Fruit fly (Drosophila melanogaster) whole organism, wandering third instar larva: Measurements from ENCODE around the gene CG31415.

ENCODE experiments used
- Abd-B ChIP-seq: fragments of >200 bp; optimal IDR thresholded peaks from 2 replicates; lab custom pipeline; 2017; ENCODE audit warnings: missing biosample characterization, missing genetic modification characterization
- CG32264 ChIP-seq: fragments of 200-800 bp; sonication (Bioruptor generic); optimal IDR thresholded peaks from 2 replicates; lab custom pipeline; 2016; ENCODE audit warnings: missing biosample characterization, missing genetic modification characterization
- CG9705 ChIP-seq: fragments of 200-800 bp; sonication (Bioruptor generic); optimal IDR thresholded peaks from 2 replicates; lab custom pipeline; 2018; ENCODE audit warnings: missing biosample characterization, mild to moderate bottlenecking, missing genetic modification characterization
- CrebA ChIP-seq: fragments of 200-800 bp; sonication (Bioruptor generic); optimal IDR thresholded peaks from 2 replicates; lab custom pipeline; 2016; ENCODE audit warnings: missing biosample characterization, mild to moderate bottlenecking, missing genetic modification characterization, borderline replicate concordance
- Dfd ChIP-seq: fragments of >200 bp; optimal IDR thresholded peaks from 2 replicates; lab custom pipeline; 2017; ENCODE audit warnings: missing biosample characterization, missing genetic modification characterization
- Dif ChIP-seq: fragments of 200-275, 200-300 bp; sonication (Bioruptor generic); optimal IDR thresholded peaks from 2 replicates; lab custom pipeline; 2018; ENCODE audit warnings: missing biosample characterization, missing genetic modification characterization; ENCODE audit not compliant: partially characterized antibody
- GATAd ChIP-seq: sonication (Bioruptor generic); optimal IDR thresholded peaks from 2 replicates; lab custom pipeline; 2016; ENCODE audit warnings: missing biosample characterization, missing genetic modification characterization
- HLH106 ChIP-seq: fragments of 200-800 bp; optimal IDR thresholded peaks from 3 replicates; lab custom pipeline; 2019; ENCODE audit warnings: missing biosample characterization, mild to moderate bottlenecking, missing genetic modification characterization, moderate library complexity
- Hnf4 ChIP-seq: fragments of 200-800 bp; sonication (Bioruptor generic); optimal IDR thresholded peaks from 2 replicates; lab custom pipeline; 2016; ENCODE audit warnings: missing biosample characterization, mild to moderate bottlenecking, missing genetic modification characterization
- Hr78 ChIP-seq: fragments of >200 bp; optimal IDR thresholded peaks from 2 replicates; lab custom pipeline; 2017; ENCODE audit warnings: missing biosample characterization, missing genetic modification characterization
- Hr83 ChIP-seq: fragments of 200-300 bp; sonication (Bioruptor generic); optimal IDR thresholded peaks from 2 replicates; lab custom pipeline; 2016; ENCODE audit warnings: missing biosample characterization, mild to moderate bottlenecking, missing genetic modification characterization, moderate library complexity; ENCODE audit not compliant: poor library complexity, severe bottlenecking
- Jra ChIP-seq: sonication (Bioruptor generic); optimal IDR thresholded peaks from 2 replicates; lab custom pipeline; 2016; ENCODE audit warnings: missing biosample characterization, missing genetic modification characterization
- Mio ChIP-seq: sonication (Bioruptor generic); optimal IDR thresholded peaks from 2 replicates; lab custom pipeline; 2016; ENCODE audit warnings: missing biosample characterization, missing genetic modification characterization
- Myc ChIP-seq: fragments of >200 bp; optimal IDR thresholded peaks from 2 replicates; lab custom pipeline; 2017
- N ChIP-seq: fragments of >200 bp; optimal IDR thresholded peaks from 2 replicates; lab custom pipeline; 2018; ENCODE audit warnings: missing biosample characterization, missing external identifiers, missing genetic modification characterization
- OdsH ChIP-seq: fragments of 200-800 bp; sonication (Bioruptor generic); optimal IDR thresholded peaks from 2 replicates; lab custom pipeline; 2016; ENCODE audit warnings: missing biosample characterization, mild to moderate bottlenecking, missing genetic modification characterization
- Rel ChIP-seq, 2 experiments: fragments of 200-800 bp; sonication (Bioruptor generic) in 1 of 2; optimal IDR thresholded peaks; 2 replicates in 1 of 2; 3 replicates in 1 of 2; lab custom pipeline; 2016 to 2019; ENCODE audit warnings: mild to moderate bottlenecking in 2 of 2, missing biosample characterization in 2 of 2, missing genetic modification characterization in 2 of 2, moderate library complexity in 1 of 2
- Sp1 ChIP-seq: fragments of 200-800 bp; sonication (Bioruptor generic); optimal IDR thresholded peaks from 3 replicates; lab custom pipeline; 2019; ENCODE audit warnings: missing biosample characterization, mild to moderate bottlenecking, missing genetic modification characterization, moderate library complexity
- Vsx2 ChIP-seq: fragments of 200-300, 225-300 bp; sonication (Bioruptor generic); optimal IDR thresholded peaks from 2 replicates; lab custom pipeline; 2018; ENCODE audit warnings: missing biosample characterization, missing genetic modification characterization; ENCODE audit not compliant: partially characterized antibody
- br ChIP-seq: fragments of 200-800 bp; sonication (Bioruptor generic); optimal IDR thresholded peaks from 2 replicates; lab custom pipeline; 2016; ENCODE audit warnings: missing biosample characterization, missing genetic modification characterization
- brk ChIP-seq: fragments of 200-800 bp; sonication (Bioruptor generic); optimal IDR thresholded peaks from 2 replicates; lab custom pipeline; 2016; ENCODE audit warnings: missing biosample characterization, mild to moderate bottlenecking, missing genetic modification characterization
- dl ChIP-seq, 2 experiments: fragments of 175-275, 200-275 bp in 1 of 2; fragments of 200-275 bp in 1 of 2; sonication (Bioruptor generic); optimal IDR thresholded peaks; lab custom pipeline; 2018; ENCODE audit warnings: mild to moderate bottlenecking in 2 of 2, missing biosample characterization in 2 of 2, missing genetic modification characterization in 2 of 2, moderate library complexity in 2 of 2; ENCODE audit not compliant: partially characterized antibody in 2 of 2, insufficient read depth in 1 of 2
- dmrt93B ChIP-seq: fragments of 200-800 bp; sonication (Bioruptor generic); optimal IDR thresholded peaks from 2 replicates; lab custom pipeline; 2018; ENCODE audit warnings: missing biosample characterization, mild to moderate bottlenecking, missing genetic modification characterization
- dsf ChIP-seq: sonication (Bioruptor generic); optimal IDR thresholded peaks from 2 replicates; lab custom pipeline; 2016; ENCODE audit warnings: missing biosample characterization, missing genetic modification characterization, borderline replicate concordance
- ey ChIP-seq: fragments of 200-800 bp; sonication (Bioruptor generic); optimal IDR thresholded peaks from 2 replicates; lab custom pipeline; 2016; ENCODE audit warnings: missing biosample characterization, missing genetic modification characterization
- foxo ChIP-seq, 2 experiments: fragments of 200-800 bp; sonication (Bioruptor generic); optimal IDR thresholded peaks; 2 replicates in 1 of 2; 3 replicates in 1 of 2; lab custom pipeline; 2016 to 2017; ENCODE audit warnings: missing biosample characterization in 2 of 2, missing genetic modification characterization in 2 of 2
- fru ChIP-seq: fragments of 200-800 bp; sonication (Bioruptor generic); optimal IDR thresholded peaks from 3 replicates; lab custom pipeline; 2016; ENCODE audit warnings: missing biosample characterization, mild to moderate bottlenecking, missing genetic modification characterization
- h ChIP-seq: fragments of 200-800 bp; sonication (Bioruptor generic); optimal IDR thresholded peaks from 3 replicates; lab custom pipeline; 2016; ENCODE audit warnings: missing biosample characterization, mild to moderate bottlenecking, missing genetic modification characterization
- jim ChIP-seq: fragments of 175-275, 200-325 bp; sonication (Bioruptor generic); optimal IDR thresholded peaks from 2 replicates; lab custom pipeline; 2016; ENCODE audit warnings: missing biosample characterization, mild to moderate bottlenecking, missing genetic modification characterization
- lola ChIP-seq: fragments of >200 bp; optimal IDR thresholded peaks from 2 replicates; lab custom pipeline; 2017; ENCODE audit warnings: missing biosample characterization, missing genetic modification characterization
- pan ChIP-seq: fragments of >200 bp; optimal IDR thresholded peaks from 2 replicates; lab custom pipeline; 2017
- psq ChIP-seq: fragments of 200-800 bp; sonication (Bioruptor generic); optimal IDR thresholded peaks from 3 replicates; lab custom pipeline; 2017; ENCODE audit warnings: missing biosample characterization, mild to moderate bottlenecking, missing genetic modification characterization, moderate library complexity
- rgr ChIP-seq: fragments of 200-800 bp; sonication (Bioruptor generic); optimal IDR thresholded peaks from 3 replicates; lab custom pipeline; 2016; ENCODE audit warnings: missing biosample characterization, mild to moderate bottlenecking, missing genetic modification characterization
- sage ChIP-seq: fragments of 200-800 bp; sonication (Bioruptor generic); optimal IDR thresholded peaks from 2 replicates; lab custom pipeline; 2016; ENCODE audit warnings: missing biosample characterization, mild to moderate bottlenecking, missing genetic modification characterization
- sv ChIP-seq: fragments of 200-800 bp; sonication (Bioruptor generic); optimal IDR thresholded peaks from 3 replicates; lab custom pipeline; 2016; ENCODE audit warnings: missing biosample characterization, missing genetic modification characterization
- tai ChIP-seq: sonication (Bioruptor generic); optimal IDR thresholded peaks from 2 replicates; lab custom pipeline; 2016; ENCODE audit warnings: missing biosample characterization, missing genetic modification characterization
- usp ChIP-seq: fragments of >200 bp; optimal IDR thresholded peaks from 2 replicates; lab custom pipeline; 2017; ENCODE audit warnings: missing biosample characterization, missing genetic modification characterization
- woc ChIP-seq: sonication (Bioruptor generic); optimal IDR thresholded peaks from 2 replicates; lab custom pipeline; 2016; ENCODE audit warnings: missing biosample characterization, mild to moderate bottlenecking, missing genetic modification characterization

Gene CG31415

dm6 chr3R:9770127-9770526, 26.8 kb downstream of the CG31415 start:
- no peak for TF ChIP-seq woc (GFP tag; lab: Kevin White, UChicago)
- TF ChIP-seq Dfd (GFP tag; lab: Kevin White, UChicago): no peak
- TF ChIP-seq Vsx2 (GFP tag; lab: Kevin White, UChicago): no peak
- TF ChIP-seq Myc (lab: Kevin White, UChicago): no peak
- TF ChIP-seq CG9705 (GFP tag; lab: Kevin White, UChicago): no peak
- no peak for TF ChIP-seq CG32264 (GFP tag; lab: Kevin White, UChicago)
- TF ChIP-seq sage (GFP tag; lab: Kevin White, UChicago): no peak
- no peak for TF ChIP-seq foxo (GFP tag; optimal IDR thresholded peaks at IDR 0.05; lab: Kevin White, UChicago)

- no peak for TF ChIP-seq N (GFP tag; lab: Kevin White, UChicago)
- TF ChIP-seq CG32264 (GFP tag; lab: Kevin White, UChicago): peak; percentile 92
- TF ChIP-seq pan: no peak
- TF ChIP-seq dsf (GFP tag; lab: Kevin White, UChicago): peak; percentile 87
- TF ChIP-seq brk (GFP tag; lab: Kevin White, UChicago): no peak
- peak; percentile 86 for TF ChIP-seq GATAd
- TF ChIP-seq CrebA (GFP tag; lab: Kevin White, UChicago): no peak
- peak; percentile 5 for TF ChIP-seq jim (GFP tag; lab: Kevin White, UChicago)
- TF ChIP-seq Mio (GFP tag; lab: Kevin White, UChicago): peak; percentile 73
- peak; percentile 53 to 99 for TF ChIP-seq foxo (GFP tag; optimal IDR thresholded peaks at IDR 0.05; lab: Kevin White, UChicago)
- TF ChIP-seq tai (GFP tag; lab: Kevin White, UChicago): no peak
- peak; percentile 97 for TF ChIP-seq woc (GFP tag; lab: Kevin White, UChicago)
- TF ChIP-seq fru (GFP tag; lab: Kevin White, UChicago): peak; percentile 98
- no peak for TF ChIP-seq Abd-B (GFP tag; lab: Kevin White, UChicago)
- peak; percentile 91 for TF ChIP-seq sv
- TF ChIP-seq Jra (GFP tag; lab: Kevin White, UChicago): peak; percentile 97
- peak; percentile 82 for TF ChIP-seq dmrt93B (GFP tag; lab: Kevin White, UChicago)
- peak; percentile 97 for TF ChIP-seq br
- TF ChIP-seq CG9705 (GFP tag; lab: Kevin White, UChicago): peak; percentile 88
- peak; percentile 99 for TF ChIP-seq rgr
- TF ChIP-seq Hnf4 (GFP tag; lab: Kevin White, UChicago): peak; percentile 98
- no peak for TF ChIP-seq Hr78 (GFP tag; lab: Kevin White, UChicago)
- TF ChIP-seq dl (GFP tag; optimal IDR thresholded peaks at IDR 0.05; lab: Kevin White, UChicago; ENCODE audit: insufficient read depth in 1 of 2, partially characterized antibody in 2 of 2): no peak
- peak; percentile 89 for TF ChIP-seq Rel (GFP tag; optimal IDR thresholded peaks at IDR 0.05; lab: Kevin White, UChicago)
- TF ChIP-seq Rel (tag; optimal IDR thresholded peaks at IDR 0.05; lab: Kevin White, UChicago): peak; percentile 87
- TF ChIP-seq Vsx2 (GFP tag; lab: Kevin White, UChicago): no peak
- peak; percentile 41 for TF ChIP-seq Hr83 (GFP tag; lab: Kevin White, UChicago)
- TF ChIP-seq ey: peak; percentile 98
- no peak for TF ChIP-seq Myc (lab: Kevin White, UChicago)
- no peak for TF ChIP-seq usp
- TF ChIP-seq Sp1 (GFP tag; lab: Kevin White, UChicago): peak; percentile 96
- TF ChIP-seq sage (GFP tag; lab: Kevin White, UChicago): peak; percentile 95
- no peak for TF ChIP-seq Dfd (GFP tag; lab: Kevin White, UChicago)
- peak; percentile 95 for TF ChIP-seq HLH106 (tag; lab: Kevin White, UChicago)
- peak; percentile 98 for TF ChIP-seq OdsH (GFP tag; lab: Kevin White, UChicago)
- no peak for TF ChIP-seq Dif (GFP tag; lab: Kevin White, UChicago)
- no peak for TF ChIP-seq lola (GFP tag; lab: Kevin White, UChicago)
- TF ChIP-seq h (GFP tag; lab: Kevin White, UChicago): peak; percentile 99
- peak; percentile 94 for TF ChIP-seq psq (GFP tag; lab: Kevin White, UChicago)
- TF ChIP-seq, all 38 proteins: peak for 24
These were observed 28.2 kb downstream of the CG31415 start, which contains the start of gene CG9471 for dm6 chr3R:9771519-9771972. TSS of gene CG9471 (minus strand) at chr3R:9771542.
